Fruit fly (Drosophila melanogaster) Kc167 (cell line): ENCODE results near the gene CG8852.

ENCODE experiments used
- Myc ChIP-seq: fragments of >200 bp; optimal IDR thresholded peaks from 2 replicates; lab custom pipeline; 2017; ENCODE audit warnings: missing external identifiers
- Sin3A ChIP-seq: fragments of >200 bp; optimal IDR thresholded peaks from 2 replicates; lab custom pipeline; 2018; ENCODE audit warnings: missing external identifiers
- h ChIP-seq: fragments of >200 bp; optimal IDR thresholded peaks from 3 replicates; lab custom pipeline; 2018; ENCODE audit warnings: missing external identifiers
- insv ChIP-seq: fragments of >200 bp; optimal IDR thresholded peaks from 3 replicates; lab custom pipeline; 2018; ENCODE audit warnings: missing external identifiers
- psq ChIP-seq: fragments of >200 bp; optimal IDR thresholded peaks from 2 replicates; lab custom pipeline; 2017; ENCODE audit warnings: missing external identifiers
- ttk ChIP-seq: sonication (Bioruptor generic); optimal IDR thresholded peaks from 2 replicates; lab custom pipeline; 2017; ENCODE audit warnings: missing external identifiers

DNA sequence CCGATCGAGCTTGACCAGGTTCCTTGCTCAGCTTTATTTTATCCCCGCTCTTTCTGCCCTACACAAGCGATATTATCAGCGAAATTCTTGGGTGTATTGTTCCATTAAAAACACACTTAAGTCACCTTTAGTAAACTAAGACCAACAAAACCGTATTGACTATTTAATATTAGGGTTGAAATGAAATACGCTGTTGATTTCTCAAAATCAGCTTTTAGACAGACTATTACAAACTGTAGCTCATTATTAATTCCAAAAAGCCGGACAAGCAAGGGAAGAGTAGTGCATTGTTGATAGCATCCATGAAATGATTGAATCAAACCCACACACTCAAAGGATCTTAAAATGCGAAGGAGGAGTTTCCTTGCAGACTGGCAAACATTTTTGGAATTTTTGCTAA, 33.4 kb downstream of the CG8852 start:
- no peak for TF ChIP-seq Myc (lab: Kevin White, UChicago)
- no peak for TF ChIP-seq psq (lab: Kevin White, UChicago)
- TF ChIP-seq Sin3A, result no peak
- TF ChIP-seq h (lab: Kevin White, UChicago), result no peak
- no peak for TF ChIP-seq ttk (lab: Kevin White, UChicago)
- no peak for TF ChIP-seq insv (lab: Kevin White, UChicago)
